Fruit fly (Drosophila melanogaster) whole organism, embryonic: Measurements from ENCODE around the gene Pgm1.

Experiments
- Antp ChIP-seq: fragments of 200-800 bp; sonication (Bioruptor generic); optimal IDR thresholded peaks from 3 replicates; lab custom pipeline; 2016; ENCODE audit warnings: missing biosample characterization, missing genetic modification characterization
- CG10147 ChIP-seq: fragments of 200-800 bp; sonication (Bioruptor generic); optimal IDR thresholded peaks from 2 replicates; lab custom pipeline; 2019; ENCODE audit warnings: missing biosample characterization, mild to moderate bottlenecking, missing genetic modification characterization, moderate library complexity
- CG10321 ChIP-seq: fragments of 200-800 bp; sonication (Bioruptor generic); IDR thresholded peaks from 2 replicates; pipeline ENCODE4 v1.3.6; 2022; ENCODE audit warnings: missing biosample characterization, missing genetic modification characterization
- CG11560 ChIP-seq: fragments of 200-800 bp; sonication (Bioruptor generic); IDR thresholded peaks from 3 replicates; pipeline ENCODE4 v1.3.6; 2022; ENCODE audit warnings: missing biosample characterization, missing genetic modification characterization
- CG11695 ChIP-seq: fragments of 200-800 bp; sonication (Bioruptor generic); IDR thresholded peaks from 3 replicates; pipeline ENCODE4 v1.3.6; 2022; ENCODE audit warnings: missing biosample characterization, missing genetic modification characterization
- CG11696 ChIP-seq: fragments of 200-800 bp; sonication (Bioruptor generic); IDR thresholded peaks from 2 replicates; pipeline ENCODE4 v1.3.6; 2022; ENCODE audit warnings: missing biosample characterization, missing genetic modification characterization
- CG1233 ChIP-seq: fragments of 200-800 bp; sonication (Bioruptor generic); optimal IDR thresholded peaks from 4 replicates; lab custom pipeline; 2018; ENCODE audit warnings: missing biosample characterization, mild to moderate bottlenecking, missing genetic modification characterization
- CG12744 ChIP-seq: fragments of 200-800 bp; sonication (Bioruptor generic); optimal IDR thresholded peaks from 2 replicates; lab custom pipeline; 2016; ENCODE audit warnings: missing biosample characterization, missing genetic modification characterization
- CG14965 ChIP-seq: fragments of 200-800 bp; sonication (Bioruptor generic); optimal IDR thresholded peaks from 2 replicates; lab custom pipeline; 2016; ENCODE audit warnings: missing biosample characterization, missing genetic modification characterization, borderline replicate concordance
- CG15696 ChIP-seq: fragments of 200-800 bp; sonication (Bioruptor generic); optimal IDR thresholded peaks from 2 replicates; lab custom pipeline; 2019; ENCODE audit warnings: missing biosample characterization, mild to moderate bottlenecking, missing genetic modification characterization, moderate library complexity
- CG1602 ChIP-seq: fragments of 200-800 bp; sonication (Bioruptor generic); optimal IDR thresholded peaks from 3 replicates; lab custom pipeline; 2016; ENCODE audit warnings: missing biosample characterization, missing genetic modification characterization
- CG16779 ChIP-seq: fragments of 200-800 bp; sonication (Bioruptor generic); IDR thresholded peaks from 2 replicates; pipeline ENCODE4 v1.3.6; 2022; ENCODE audit warnings: missing biosample characterization, missing genetic modification characterization
- CG16815 ChIP-seq: fragments of 200-800 bp; sonication (Bioruptor generic); optimal IDR thresholded peaks from 3 replicates; lab custom pipeline; 2017; ENCODE audit warnings: missing biosample characterization, mild to moderate bottlenecking, missing genetic modification characterization
- CG17912 ChIP-seq: fragments of 200-800 bp; sonication (Bioruptor generic); optimal IDR thresholded peaks from 2 replicates; lab custom pipeline; 2018; ENCODE audit warnings: missing biosample characterization, mild to moderate bottlenecking, missing genetic modification characterization
- CG2116 ChIP-seq: fragments of 200-800 bp; sonication (Bioruptor generic); optimal IDR thresholded peaks from 3 replicates; lab custom pipeline; 2018; ENCODE audit warnings: missing biosample characterization, mild to moderate bottlenecking, missing genetic modification characterization
- CG2120 ChIP-seq: fragments of 200-800 bp; sonication (Bioruptor generic); optimal IDR thresholded peaks from 3 replicates; lab custom pipeline; 2016; ENCODE audit warnings: missing biosample characterization, missing genetic modification characterization
- CG2875 ChIP-seq: fragments of 200-800 bp; sonication (Bioruptor generic); optimal IDR thresholded peaks from 2 replicates; lab custom pipeline; 2017; ENCODE audit warnings: missing biosample characterization, mild to moderate bottlenecking, missing genetic modification characterization, missing genetic modification reagents
- CG3065 ChIP-seq: fragments of 200-800 bp; sonication (Bioruptor generic); optimal IDR thresholded peaks from 2 replicates; lab custom pipeline; 2016; ENCODE audit warnings: missing biosample characterization, missing genetic modification characterization
- CG4424 ChIP-seq: fragments of 200-800 bp; sonication (Bioruptor generic); optimal IDR thresholded peaks from 3 replicates; lab custom pipeline; 2016; ENCODE audit warnings: missing biosample characterization, missing genetic modification characterization
- CG6254 ChIP-seq: fragments of 200-800 bp; sonication (Bioruptor generic); optimal IDR thresholded peaks from 3 replicates; lab custom pipeline; 2017; ENCODE audit warnings: mild to moderate bottlenecking, missing biosample characterization, missing genetic modification reagents, missing genetic modification characterization
- CG7963 ChIP-seq: fragments of 200-800 bp; sonication (Bioruptor generic); IDR thresholded peaks from 3 replicates; pipeline ENCODE4 v1.3.6; 2022; ENCODE audit warnings: missing biosample characterization, missing genetic modification characterization; ENCODE audit not compliant: partially characterized antibody
- CG8765 ChIP-seq: fragments of 200-800 bp; sonication (Bioruptor generic); IDR thresholded peaks from 2 replicates; pipeline ENCODE4 v1.3.6; 2022; ENCODE audit warnings: missing biosample characterization, missing genetic modification characterization
- Dek ChIP-seq: fragments of 200-800 bp; sonication (Bioruptor generic); optimal IDR thresholded peaks from 3 replicates; lab custom pipeline; 2019; ENCODE audit warnings: missing biosample characterization, mild to moderate bottlenecking, missing genetic modification characterization, moderate library complexity
- Doc2 ChIP-seq: fragments of 200-800 bp; sonication (Bioruptor generic); IDR thresholded peaks from 2 replicates; pipeline ENCODE4 v1.3.6; 2022; ENCODE audit warnings: missing biosample characterization, missing genetic modification characterization
- Doc3 ChIP-seq: fragments of 200-800 bp; sonication (Bioruptor generic); IDR thresholded peaks from 3 replicates; pipeline ENCODE4 v1.3.6; 2022; ENCODE audit warnings: missing biosample characterization, missing genetic modification characterization; ENCODE audit not compliant: partially characterized antibody
- ERR ChIP-seq: fragments of 200-800 bp; sonication (Bioruptor generic); optimal IDR thresholded peaks from 2 replicates; lab custom pipeline; 2016; ENCODE audit warnings: missing biosample characterization, missing genetic modification characterization
- Eip74EF ChIP-seq, 2 experiments: fragments of 200-800 bp in 1 of 2; fragments of >200 bp in 1 of 2; sonication (Bioruptor generic) in 1 of 2; optimal IDR thresholded peaks; 2 replicates each; lab custom pipeline; 2017 to 2019; ENCODE audit warnings: missing biosample characterization in 2 of 2, missing genetic modification characterization in 2 of 2, mild to moderate bottlenecking in 1 of 2, moderate library complexity in 1 of 2
- Ets97D ChIP-seq: fragments of 200-800 bp; sonication (Bioruptor generic); optimal IDR thresholded peaks from 3 replicates; lab custom pipeline; 2016; ENCODE audit warnings: missing biosample characterization, missing genetic modification characterization
- Fer2 ChIP-seq: fragments of 200-800 bp; sonication (Bioruptor generic); optimal IDR thresholded peaks from 2 replicates; lab custom pipeline; 2018; ENCODE audit warnings: missing biosample characterization, mild to moderate bottlenecking, missing genetic modification characterization, moderate library complexity
- Fer3 ChIP-seq: fragments of 200-800 bp; sonication (Bioruptor generic); optimal IDR thresholded peaks from 2 replicates; lab custom pipeline; 2018; ENCODE audit warnings: missing biosample characterization, mild to moderate bottlenecking, missing genetic modification characterization, moderate library complexity
- H15 ChIP-seq: fragments of 200-800 bp; sonication (Bioruptor generic); IDR thresholded peaks from 3 replicates; pipeline ENCODE4 v1.3.6; 2022; ENCODE audit warnings: missing biosample characterization, missing genetic modification characterization
- MTF-1 ChIP-seq: fragments of 200-800 bp; sonication (Bioruptor generic); optimal IDR thresholded peaks from 2 replicates; lab custom pipeline; 2018; ENCODE audit warnings: missing biosample characterization, mild to moderate bottlenecking, missing genetic modification characterization, borderline replicate concordance
- Max ChIP-seq: fragments of 200-800 bp; sonication (Bioruptor generic); optimal IDR thresholded peaks from 2 replicates; lab custom pipeline; 2016; ENCODE audit warnings: missing biosample characterization, mild to moderate bottlenecking, missing genetic modification characterization
- Mes4 ChIP-seq: fragments of 200-800 bp; sonication (Bioruptor generic); optimal IDR thresholded peaks from 2 replicates; lab custom pipeline; 2016; ENCODE audit warnings: missing biosample characterization, missing genetic modification characterization
- Myb ChIP-seq: fragments of 200-800 bp; sonication (Bioruptor generic); optimal IDR thresholded peaks from 2 replicates; lab custom pipeline; 2016; ENCODE audit warnings: missing biosample characterization, missing genetic modification characterization
- Pdp1 ChIP-seq, 2 experiments: fragments of 200-800 bp; sonication (Bioruptor generic); optimal IDR thresholded peaks; 3 replicates each; lab custom pipeline; 2016; ENCODE audit warnings: missing biosample characterization in 2 of 2, missing genetic modification characterization in 2 of 2, mild to moderate bottlenecking in 1 of 2, moderate library complexity in 1 of 2
- ac ChIP-seq: fragments of 200-800 bp; sonication (Bioruptor generic); optimal IDR thresholded peaks from 3 replicates; lab custom pipeline; 2017; ENCODE audit warnings: missing biosample characterization, mild to moderate bottlenecking, missing genetic modification characterization
- bab2 ChIP-seq: fragments of 200-800 bp; sonication (Bioruptor generic); optimal IDR thresholded peaks from 2 replicates; lab custom pipeline; 2016; ENCODE audit warnings: missing biosample characterization, missing genetic modification characterization
- dm ChIP-seq: fragments of 200-800 bp; sonication (Bioruptor generic); optimal IDR thresholded peaks from 3 replicates; lab custom pipeline; 2016; ENCODE audit warnings: missing biosample characterization, missing genetic modification characterization
- fd102C ChIP-seq: fragments of 200-800 bp; sonication (Bioruptor generic); optimal IDR thresholded peaks from 2 replicates; lab custom pipeline; 2018; ENCODE audit warnings: missing biosample characterization, mild to moderate bottlenecking, missing genetic modification characterization, moderate library complexity
- fd3F ChIP-seq: fragments of 200-800 bp; sonication (Bioruptor generic); optimal IDR thresholded peaks from 2 replicates; lab custom pipeline; 2018; ENCODE audit warnings: missing biosample characterization, mild to moderate bottlenecking, missing genetic modification characterization, moderate library complexity
- jing ChIP-seq: fragments of 200-800 bp; sonication (Bioruptor generic); optimal IDR thresholded peaks from 2 replicates; lab custom pipeline; 2018; ENCODE audit warnings: missing biosample characterization, mild to moderate bottlenecking, missing genetic modification characterization
- phol ChIP-seq: fragments of 200-800 bp; sonication (Bioruptor generic); optimal IDR thresholded peaks from 3 replicates; lab custom pipeline; 2018; ENCODE audit warnings: missing biosample characterization, mild to moderate bottlenecking, missing genetic modification characterization, moderate library complexity
- psq ChIP-seq: fragments of 200-800 bp; sonication (Bioruptor generic); optimal IDR thresholded peaks from 2 replicates; lab custom pipeline; 2017; ENCODE audit warnings: missing biosample characterization, missing genetic modification characterization
- ssp ChIP-seq: fragments of 200-800 bp; sonication (Bioruptor generic); IDR thresholded peaks from 2 replicates; pipeline ENCODE4 v1.3.6; 2022; ENCODE audit warnings: missing biosample characterization, missing genetic modification characterization
- stc ChIP-seq: fragments of 200-800 bp; sonication (Bioruptor generic); IDR thresholded peaks from 2 replicates; pipeline ENCODE4 v1.3.6; 2022; ENCODE audit warnings: missing biosample characterization, missing genetic modification characterization
- ttk ChIP-seq: fragments of 200-800 bp; sonication (Bioruptor generic); IDR thresholded peaks from 2 replicates; pipeline ENCODE4 v2.1.2; 2022; ENCODE audit warnings: missing biosample characterization, missing genetic modification characterization
- unpg ChIP-seq: fragments of 200-800 bp; sonication (Bioruptor generic); optimal IDR thresholded peaks from 3 replicates; lab custom pipeline; 2018; ENCODE audit warnings: missing biosample characterization, mild to moderate bottlenecking, missing genetic modification characterization, moderate library complexity
- wdn ChIP-seq: fragments of 200-800 bp; sonication (Bioruptor generic); IDR thresholded peaks from 2 replicates; pipeline ENCODE4 v1.3.6; 2022; ENCODE audit warnings: missing biosample characterization, missing genetic modification characterization

Pgm1 gene

DNA sequence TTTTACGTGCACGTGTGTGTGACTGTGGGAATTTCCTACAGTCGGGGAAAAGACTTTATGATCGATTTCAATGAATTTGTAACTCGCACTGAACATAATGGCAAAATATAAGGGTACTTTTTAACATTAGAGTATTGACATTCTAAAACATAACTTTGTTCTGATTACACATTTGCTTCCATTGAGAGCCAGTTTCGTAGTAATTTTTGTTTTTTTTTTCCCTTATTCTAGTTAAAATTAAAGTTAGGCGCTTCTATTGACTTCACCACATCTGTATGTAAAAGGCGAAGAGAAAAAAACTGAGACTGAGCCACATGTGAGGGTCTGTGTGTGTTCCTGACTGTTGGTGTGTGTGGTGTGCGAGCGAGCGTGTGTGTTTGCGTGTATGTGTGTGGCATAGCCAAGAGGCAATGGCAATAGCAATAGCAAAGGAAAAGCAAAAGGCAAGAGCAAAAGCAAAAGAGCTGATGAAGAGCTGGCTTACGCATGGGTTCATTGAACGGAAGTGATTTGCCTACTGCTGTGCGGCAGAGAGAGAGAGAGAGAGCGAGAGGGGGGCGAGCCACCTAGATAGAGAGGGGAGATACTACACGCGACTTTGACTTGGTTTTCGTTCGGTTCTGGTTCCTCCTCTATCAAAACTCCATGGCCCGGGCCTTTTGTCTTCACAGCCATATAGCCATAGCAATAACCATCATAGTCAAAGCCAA, 33.7 kb upstream of the Pgm1 start (continued):
- no peak for TF ChIP-seq Doc2 (GFP tag; lab: Robert Waterston, UW)
- peak; percentile 60 for TF ChIP-seq ttk (GFP tag; lab: Robert Waterston, UW)
- no peak for TF ChIP-seq CG16779 (GFP tag; lab: Robert Waterston, UW)
- TF ChIP-seq Dek (tag; lab: Kevin White, UChicago) = peak; percentile 68
- TF ChIP-seq CG3065 (GFP tag; lab: Kevin White, UChicago) = no peak
- no peak; the same call in 1 of the 2 replicates for TF ChIP-seq stc (GFP tag; lab: Robert Waterston, UW)
- peak; percentile 41 for TF ChIP-seq MTF-1 (GFP tag; lab: Kevin White, UChicago)
- TF ChIP-seq wdn (GFP tag; lab: Robert Waterston, UW) = no peak
- TF ChIP-seq dm (GFP tag; lab: Kevin White, UChicago) = peak; percentile 1
- no peak for TF ChIP-seq CG10321
- TF ChIP-seq phol (tag; lab: Kevin White, UChicago) = peak; percentile 63
- peak; percentile 78 for TF ChIP-seq CG11695 (GFP tag; lab: Robert Waterston, UW)
- peak; percentile 56 for TF ChIP-seq Max (GFP tag; lab: Kevin White, UChicago)
- no peak; the same call in 2 of the 3 replicates for TF ChIP-seq CG11560
- TF ChIP-seq CG1233 (GFP tag; lab: Kevin White, UChicago) = peak; percentile 51
- TF ChIP-seq CG1602 (GFP tag; lab: Kevin White, UChicago) = peak; percentile 45
- peak; percentile 42 for TF ChIP-seq Mes4 (GFP tag; lab: Kevin White, UChicago)
- peak; percentile 43 to 62 for TF ChIP-seq Pdp1 (GFP tag; optimal IDR thresholded peaks at IDR 0.05; lab: Kevin White, UChicago)
- peak; percentile 67 for TF ChIP-seq unpg
- TF ChIP-seq Ets97D (GFP tag; lab: Kevin White, UChicago) = no peak
- TF ChIP-seq CG17912 (GFP tag; lab: Kevin White, UChicago) = no peak
- TF ChIP-seq ssp (GFP tag; lab: Robert Waterston, UW) = peak; percentile 34; the same call in 1 of the 2 replicates
- peak; percentile 69 for TF ChIP-seq CG4424 (GFP tag; lab: Kevin White, UChicago)
- TF ChIP-seq ERR = peak; percentile 21
- peak; percentile 66 for TF ChIP-seq CG6254 (GFP tag; lab: Kevin White, UChicago)
- no peak for TF ChIP-seq CG15696 (tag; lab: Kevin White, UChicago)
- TF ChIP-seq CG2116 = peak; percentile 34
- peak; percentile 64 for TF ChIP-seq Myb (GFP tag; lab: Kevin White, UChicago)
- no peak for TF ChIP-seq Doc3 (GFP tag; lab: Robert Waterston, UW)
- TF ChIP-seq Fer3 (tag; lab: Kevin White, UChicago) = peak; percentile 75
- peak; percentile 54 for TF ChIP-seq Antp (GFP tag; lab: Kevin White, UChicago)
- peak; percentile 90 for TF ChIP-seq CG2120 (GFP tag; lab: Kevin White, UChicago)
- TF ChIP-seq CG12744 (GFP tag; lab: Kevin White, UChicago) = peak; percentile 23
- TF ChIP-seq ac = no peak
- TF ChIP-seq Eip74EF (GFP tag; optimal IDR thresholded peaks at IDR 0.05; lab: Kevin White, UChicago) = peak in 1 of 2 experiments; percentile 57
- peak; percentile 79 for TF ChIP-seq CG10147 (GFP tag; lab: Kevin White, UChicago)
- TF ChIP-seq CG2875 (GFP tag; lab: Kevin White, UChicago) = peak; percentile 27
- TF ChIP-seq CG11696 (GFP tag; lab: Robert Waterston, UW) = peak; percentile 88
- peak; percentile 48 for TF ChIP-seq bab2 (GFP tag; lab: Kevin White, UChicago)
- no peak for TF ChIP-seq CG7963
- peak; percentile 16 for TF ChIP-seq jing (GFP tag; lab: Kevin White, UChicago)
- no peak for TF ChIP-seq CG14965 (GFP tag; lab: Kevin White, UChicago)
- no peak for TF ChIP-seq fd102C (GFP tag; lab: Kevin White, UChicago)
- TF ChIP-seq H15 = 0 out of 3 replicates have a peak, but pooled peaks have one; percentile 21
- peak; percentile 46 for TF ChIP-seq CG16815 (GFP tag; lab: Kevin White, UChicago)
- peak; percentile 63 for TF ChIP-seq fd3F (GFP tag; lab: Kevin White, UChicago)
- TF ChIP-seq Fer2 (tag; lab: Kevin White, UChicago) = peak; percentile 63
- TF ChIP-seq CG8765 (GFP tag; lab: Robert Waterston, UW) = no peak
- TF ChIP-seq psq (GFP tag; lab: Kevin White, UChicago) = no peak
